Fruit fly (Drosophila melanogaster) whole organism, larva: ENCODE data around the gene Try29F.
A peak's percentile ranks its signal among the peaks of the same experiment; 100 is the strongest.

Source experiments
- noc ChIP-seq: fragments of 200-800 bp; sonication (Bioruptor generic); optimal IDR thresholded peaks from 3 replicates; lab custom pipeline; 2019; ENCODE audit warnings: missing biosample characterization, mild to moderate bottlenecking, missing genetic modification characterization, moderate library complexity

Gene Try29F

dm6 chr2L:8980359-8980758 is 18.0 kb upstream of the Try29F start, which contains the start of gene CG18662:
TSS of gene CG18662 (plus strand) at chr2L:8980659.
- no peak for TF ChIP-seq noc (tag; lab: Kevin White, UChicago)

- TF ChIP-seq noc (tag; lab: Kevin White, UChicago) = no peak
Observed at dm6 chr2L:8982584-8983302, 15.6 kb upstream of the Try29F start.

- TF ChIP-seq noc (tag; lab: Kevin White, UChicago) = peak; percentile 86
Observed at dm6 chr2L:8984614-8985318, 13.6 kb upstream of the Try29F start, which contains the start of gene CG13101. TSS of gene CG13101 (minus strand) at chr2L:8984872.

dm6 chr2L:8987251-8987937 is 10.9 kb upstream of the Try29F start:
- peak; percentile 96 for TF ChIP-seq noc (tag; lab: Kevin White, UChicago)

dm6 chr2L:8989037-8989591 is 9.2 kb upstream of the Try29F start, which contains the start of gene rost:
TSS of gene rost (minus strand) at chr2L:8989539.
- peak; percentile 68 for TF ChIP-seq noc (tag; lab: Kevin White, UChicago)

- TF ChIP-seq noc (tag; lab: Kevin White, UChicago) = no peak
Observed at dm6 chr2L:8991583-8991982, 6.8 kb upstream of the Try29F start, which contains the start of gene CG9555. TSS of gene CG9555 (plus strand) at chr2L:8991735.

- TF ChIP-seq noc (tag; lab: Kevin White, UChicago) = peak; percentile 82
Observed at dm6 chr2L:8993650-8994441, 4.5 kb upstream of the Try29F start, which contains the start of gene CG17906. TSS of gene CG17906 (plus strand) at chr2L:8994391.

- TF ChIP-seq noc (tag; lab: Kevin White, UChicago) = peak; percentile 0
Observed at dm6 chr2L:8997285-8997684, 1.1 kb upstream of the Try29F start, which contains the start of the genes alien and CG18661. TSS of gene alien (minus strand) at chr2L:8997379. TSS of gene CG18661 (plus strand) at chr2L:8997605.

- no peak for TF ChIP-seq noc (tag; lab: Kevin White, UChicago)
Observed at dm6 chr2L:9010267-9010666, 11.9 kb downstream of the Try29F start, which contains the start of gene CG9568. TSS of gene CG9568 (plus strand) at chr2L:9010583.

dm6 chr2L:9011543-9012238 is 13.4 kb downstream of the Try29F start, which contains the start of gene CG13102:
TSS of gene CG13102 (plus strand) at chr2L:9012188.
- TF ChIP-seq noc (tag; lab: Kevin White, UChicago) = peak; percentile 59

- TF ChIP-seq noc (tag; lab: Kevin White, UChicago) = no peak
Observed at dm6 chr2L:9013968-9014367, 15.6 kb downstream of the Try29F start, which contains the start of gene Rcd-1r. TSS of gene Rcd-1r (minus strand) at chr2L:9014068.

- TF ChIP-seq noc (tag; lab: Kevin White, UChicago) = no peak
Observed at dm6 chr2L:9019438-9019837, 21.1 kb downstream of the Try29F start.

- TF ChIP-seq noc (tag; lab: Kevin White, UChicago) = no peak
Observed at dm6 chr2L:9026157-9026556, 27.8 kb downstream of the Try29F start.

dm6 chr2L:9031736-9032135 is 33.4 kb downstream of the Try29F start, which contains the start of gene CG9582:
TSS of gene CG9582 (minus strand) at chr2L:9031836.
- TF ChIP-seq noc (tag; lab: Kevin White, UChicago) = no peak
